Worm (Caenorhabditis elegans): ENCODE measurements around the gene fip-5.
A peak's percentile ranks its signal among the peaks of the same experiment; 100 is the strongest.

ce11 chrX:10333301-10333854 lies 30.8 kb downstream of the fip-5 start, which contains the start of gene R07E3.4:
- TF ChIP-seq unc-39 (tag; optimal IDR thresholded peaks at IDR 0.05) (no peak), ceh-82 (tag; optimal IDR thresholded peaks at IDR 0.05) (no peak), egl-27 (tag; optimal IDR thresholded peaks at IDR 0.05) (peak; percentile 75), F13H6.1 (tag; optimal IDR thresholded peaks at IDR 0.05) (peak; percentile 20), nhr-6 (tag; optimal IDR thresholded peaks at IDR 0.05) (no peak), elt-1 (tag; optimal IDR thresholded peaks at IDR 0.05) (no peak), aly-2 (tag; optimal IDR thresholded peaks at IDR 0.05) (no peak), ztf-11 (tag; optimal IDR thresholded peaks at IDR 0.05) (no peak), nhr-77 (tag; optimal IDR thresholded peaks at IDR 0.05) (no peak)
